Worm (Caenorhabditis elegans) whole organism, late embryonic: Measurements from ENCODE around the gene dyf-4.

Experiments
- C38D4.7 ChIP-seq: fragments of 200-800 bp; sonication (Bioruptor generic); optimal IDR thresholded peaks from 2 replicates; lab custom pipeline; 2018; ENCODE audit warnings: mild to moderate bottlenecking, missing genetic modification characterization, moderate library complexity, missing compliant biosample characterization
- F13H6.1 ChIP-seq: sonication (generic microtip); optimal IDR thresholded peaks from 2 replicates; lab custom pipeline; 2016; ENCODE audit warnings: missing genetic modification characterization, missing compliant biosample characterization
- K02D7.2 ChIP-seq: sonication (generic microtip); optimal IDR thresholded peaks from 2 replicates; lab custom pipeline; 2017; ENCODE audit warnings: mild to moderate bottlenecking, missing genetic modification characterization, missing compliant biosample characterization
- K09A11.1 ChIP-seq: sonication (generic microtip); optimal IDR thresholded peaks from 2 replicates; lab custom pipeline; 2017; ENCODE audit warnings: antibody characterized with exemption, mild to moderate bottlenecking, missing genetic modification characterization, missing compliant biosample characterization; ENCODE audit not compliant: insufficient read depth
- T23F11.4 ChIP-seq: fragments of 200-800 bp; sonication (Bioruptor generic); optimal IDR thresholded peaks from 2 replicates; lab custom pipeline; 2018; ENCODE audit warnings: mild to moderate bottlenecking, missing genetic modification characterization, missing compliant biosample characterization
- ahr-1 ChIP-seq: sonication (generic microtip); optimal IDR thresholded peaks from 2 replicates; lab custom pipeline; 2016; ENCODE audit warnings: missing genetic modification characterization, missing compliant biosample characterization
- ama-1 ChIP-seq: fragments of 150-350 bp; optimal IDR thresholded peaks from 2 replicates; lab custom pipeline; 2014
- ceh-14 ChIP-seq: sonication (generic microtip); optimal IDR thresholded peaks from 2 replicates; lab custom pipeline; 2016; ENCODE audit warnings: missing genotype, missing genetic modification characterization, missing compliant biosample characterization
- ceh-18 ChIP-seq: sonication (generic microtip); optimal IDR thresholded peaks from 2 replicates; lab custom pipeline; 2016; ENCODE audit warnings: missing genetic modification characterization, missing compliant biosample characterization
- ceh-2 ChIP-seq: sonication (generic microtip); optimal IDR thresholded peaks from 2 replicates; lab custom pipeline; 2016; ENCODE audit warnings: missing genotype, missing genetic modification characterization, missing compliant biosample characterization
- ceh-31 ChIP-seq: sonication (generic microtip); optimal IDR thresholded peaks from 2 replicates; lab custom pipeline; 2016; ENCODE audit warnings: missing genetic modification characterization, missing compliant biosample characterization
- ceh-48 ChIP-seq: sonication (generic microtip); optimal IDR thresholded peaks from 2 replicates; lab custom pipeline; 2016; ENCODE audit warnings: missing genetic modification characterization, inconsistent platforms, missing compliant biosample characterization
- ceh-9 ChIP-seq: sonication (generic microtip); optimal IDR thresholded peaks from 2 replicates; lab custom pipeline; 2016; ENCODE audit warnings: mild to moderate bottlenecking, missing genetic modification characterization, inconsistent platforms, missing compliant biosample characterization
- elt-2 ChIP-seq: sonication (generic microtip); optimal IDR thresholded peaks from 2 replicates; lab custom pipeline; 2016; ENCODE audit warnings: missing genetic modification reagents, missing genetic modification characterization, missing compliant biosample characterization
- elt-4 ChIP-seq: sonication (generic microtip); optimal IDR thresholded peaks from 2 replicates; lab custom pipeline; 2016; ENCODE audit warnings: missing genetic modification characterization, missing compliant biosample characterization
- eyg-1 ChIP-seq: sonication (generic microtip); optimal IDR thresholded peaks from 2 replicates; lab custom pipeline; 2016; ENCODE audit warnings: missing genotype, missing genetic modification characterization, missing compliant biosample characterization
- fkh-10 ChIP-seq: fragments of 150-350 bp; optimal IDR thresholded peaks from 2 replicates; lab custom pipeline; 2014; ENCODE audit warnings: missing biosample characterization, missing genetic modification reagents, missing genetic modification characterization
- gmeb-2 ChIP-seq: sonication (generic microtip); optimal IDR thresholded peaks from 2 replicates; lab custom pipeline; 2016; ENCODE audit warnings: missing genetic modification characterization, inconsistent platforms, missing compliant biosample characterization
- hlh-13 ChIP-seq: fragments of 200-800 bp; sonication (Bioruptor generic); optimal IDR thresholded peaks from 2 replicates; lab custom pipeline; 2018; ENCODE audit warnings: mild to moderate bottlenecking, missing genetic modification characterization, missing compliant biosample characterization
- hlh-15 ChIP-seq: sonication (generic microtip); optimal IDR thresholded peaks from 2 replicates; lab custom pipeline; 2016; ENCODE audit warnings: missing genetic modification characterization, missing compliant biosample characterization
- hlh-30 ChIP-seq: sonication (generic microtip); optimal IDR thresholded peaks from 2 replicates; lab custom pipeline; 2017; ENCODE audit warnings: antibody characterized with exemption, missing genetic modification characterization, missing compliant biosample characterization; ENCODE audit not compliant: insufficient read depth
- hlh-6 ChIP-seq: sonication (generic microtip); optimal IDR thresholded peaks from 2 replicates; lab custom pipeline; 2016; ENCODE audit warnings: missing genotype, missing genetic modification characterization, missing compliant biosample characterization
- hlh-8 ChIP-seq: sonication (generic microtip); optimal IDR thresholded peaks from 2 replicates; lab custom pipeline; 2016; ENCODE audit warnings: missing genotype, missing genetic modification characterization, missing compliant biosample characterization
- madf-2 ChIP-seq: sonication (generic microtip); optimal IDR thresholded peaks from 2 replicates; lab custom pipeline; 2017; ENCODE audit warnings: missing genetic modification characterization, missing compliant biosample characterization
- nfya-1 ChIP-seq: sonication (generic microtip); optimal IDR thresholded peaks from 2 replicates; lab custom pipeline; 2017; ENCODE audit warnings: missing genetic modification characterization, mild to moderate bottlenecking, missing compliant biosample characterization, antibody characterized with exemption, moderate library complexity
- nhr-232 ChIP-seq: sonication (generic microtip); optimal IDR thresholded peaks from 2 replicates; lab custom pipeline; 2016; ENCODE audit warnings: missing genetic modification characterization, missing compliant biosample characterization
- pag-3 ChIP-seq: sonication (generic microtip); optimal IDR thresholded peaks from 2 replicates; lab custom pipeline; 2016; ENCODE audit warnings: missing compliant biosample characterization, missing genetic modification characterization, borderline replicate concordance
- pax-1 ChIP-seq: fragments of 150-350 bp; optimal IDR thresholded peaks from 2 replicates; lab custom pipeline; 2014; ENCODE audit warnings: missing biosample characterization, missing genetic modification characterization
- pha-2 ChIP-seq: sonication (generic microtip); optimal IDR thresholded peaks from 2 replicates; lab custom pipeline; 2017; ENCODE audit warnings: mild to moderate bottlenecking, missing genetic modification characterization, missing compliant biosample characterization
- pqm-1 ChIP-seq: sonication (generic microtip); optimal IDR thresholded peaks from 2 replicates; lab custom pipeline; 2016; ENCODE audit warnings: missing genetic modification characterization, missing compliant biosample characterization
- pros-1 ChIP-seq: fragments of 150-350 bp; optimal IDR thresholded peaks from 2 replicates; lab custom pipeline; 2014; ENCODE audit warnings: missing biosample characterization, missing genetic modification reagents, missing genetic modification characterization
- ref-2 ChIP-seq: sonication (generic microtip); optimal IDR thresholded peaks from 2 replicates; lab custom pipeline; 2016; ENCODE audit warnings: missing genetic modification characterization, missing compliant biosample characterization
- sdc-2 ChIP-seq: sonication (generic microtip); optimal IDR thresholded peaks from 2 replicates; lab custom pipeline; 2016; ENCODE audit warnings: missing genotype, missing genetic modification characterization, missing compliant biosample characterization
- tbx-2 ChIP-seq: sonication (generic microtip); optimal IDR thresholded peaks from 2 replicates; lab custom pipeline; 2016; ENCODE audit warnings: missing genetic modification characterization, missing compliant biosample characterization
- unc-42 ChIP-seq: sonication (generic microtip); optimal IDR thresholded peaks from 2 replicates; lab custom pipeline; 2016; ENCODE audit warnings: missing genotype, missing genetic modification characterization, missing compliant biosample characterization
- unc-55 ChIP-seq: sonication (generic microtip); optimal IDR thresholded peaks from 2 replicates; lab custom pipeline; 2017; ENCODE audit warnings: missing biosample characterization, missing genetic modification reagents, missing genetic modification characterization
- unc-86 ChIP-seq: sonication (generic microtip); optimal IDR thresholded peaks from 2 replicates; lab custom pipeline; 2016; ENCODE audit warnings: missing genetic modification characterization, missing compliant biosample characterization

The dyf-4 gene

ce11 chrV:12541207-12541606 is 15.7 kb upstream of the dyf-4 start:
- TF ChIP-seq pax-1 (tag; lab: Kevin White, UChicago) (no peak), pros-1 (no peak), nfya-1 (tag; lab: Kevin White, UChicago) (no peak), sdc-2 (no peak), C38D4.7 (GFP tag; lab: Kevin White, UChicago) (no peak)

DNA sequence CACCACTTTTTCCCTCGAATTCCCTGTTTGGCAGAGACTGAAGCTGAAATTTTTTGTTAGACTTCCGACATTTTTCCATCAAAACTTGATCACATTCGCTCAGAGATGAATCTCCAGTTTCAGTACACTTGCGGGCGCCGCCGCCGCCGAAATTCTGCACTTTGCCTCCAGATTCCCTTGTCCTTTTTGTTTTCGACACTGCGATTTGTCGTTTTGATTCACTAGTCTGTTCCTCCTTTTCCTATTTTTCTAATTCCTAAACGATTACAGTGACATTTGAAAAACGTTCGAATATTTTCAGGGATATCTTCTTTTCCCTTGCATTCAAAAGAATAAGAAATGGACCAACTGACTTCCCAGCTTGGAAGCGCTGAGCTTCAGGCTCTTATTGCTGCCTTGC is 15.2 kb upstream of the dyf-4 start, which contains the start of gene F45D3.2:
F45D3.2 (plus strand) TSS at position 301 of the 400 bp plus-strand sequence.
- TF ChIP-seq C38D4.7 (GFP tag; lab: Kevin White, UChicago) (no peak), F13H6.1 (no peak), elt-4 (tag; lab: Kevin White, UChicago) (no peak), pqm-1 (tag; lab: Kevin White, UChicago) (no peak), ceh-9 (no peak), tbx-2 (tag; lab: Kevin White, UChicago) (no peak), gmeb-2 (tag; lab: Kevin White, UChicago) (no peak), unc-86 (tag; lab: Kevin White, UChicago) (no peak), pros-1 (no peak), ceh-18 (tag; lab: Kevin White, UChicago) (no peak), hlh-30 (no peak), pha-2 (tag; lab: Kevin White, UChicago) (no peak), elt-2 (tag; lab: Kevin White, UChicago) (no peak), T23F11.4 (GFP tag; lab: Kevin White, UChicago) (no peak), hlh-15 (tag; lab: Kevin White, UChicago) (no peak), ceh-14 (tag; lab: Kevin White, UChicago) (no peak), fkh-10 (no peak), ceh-31 (tag; lab: Kevin White, UChicago) (no peak), eyg-1 (tag; lab: Kevin White, UChicago) (no peak), hlh-6 (tag; lab: Kevin White, UChicago) (no peak)

ce11 chrV:12540018-12540417 is 14.5 kb upstream of the dyf-4 start:
- TF ChIP-seq sdc-2, result no peak
- no peak for TF ChIP-seq madf-2
- TF ChIP-seq eyg-1 (tag; lab: Kevin White, UChicago), result no peak
- no peak for TF ChIP-seq hlh-13
- TF ChIP-seq C38D4.7 (GFP tag; lab: Kevin White, UChicago), result no peak
- no peak for TF ChIP-seq ahr-1 (tag; lab: Kevin White, UChicago)
- TF ChIP-seq pha-2 (tag; lab: Kevin White, UChicago), result no peak
- TF ChIP-seq nhr-232 (tag; lab: Kevin White, UChicago), result no peak
- TF ChIP-seq ceh-2 (tag; lab: Kevin White, UChicago), result no peak
- no peak for TF ChIP-seq hlh-15 (tag; lab: Kevin White, UChicago)
- no peak for TF ChIP-seq unc-42 (tag; lab: Kevin White, UChicago)
- TF ChIP-seq K02D7.2 (tag; lab: Kevin White, UChicago), result no peak
- TF ChIP-seq ref-2 (tag; lab: Kevin White, UChicago), result no peak
- TF ChIP-seq K09A11.1 (tag; lab: Kevin White, UChicago), result no peak
- no peak for TF ChIP-seq ceh-18 (tag; lab: Kevin White, UChicago)
- TF ChIP-seq pag-3 (tag; lab: Kevin White, UChicago), result no peak
- TF ChIP-seq unc-55 (GFP tag; lab: Kevin White, UChicago), result no peak
- no peak for TF ChIP-seq hlh-8 (tag; lab: Kevin White, UChicago)
- TF ChIP-seq ceh-48 (tag; lab: Kevin White, UChicago), result no peak
- TF ChIP-seq ama-1 (lab: Kevin White, UChicago), result no peak
